Fruit fly (Drosophila melanogaster): Measurements from ENCODE around the gene CG8209.
A peak's percentile ranks its signal among the peaks of the same experiment; 100 is the strongest.

The CG8209 gene

DNA sequence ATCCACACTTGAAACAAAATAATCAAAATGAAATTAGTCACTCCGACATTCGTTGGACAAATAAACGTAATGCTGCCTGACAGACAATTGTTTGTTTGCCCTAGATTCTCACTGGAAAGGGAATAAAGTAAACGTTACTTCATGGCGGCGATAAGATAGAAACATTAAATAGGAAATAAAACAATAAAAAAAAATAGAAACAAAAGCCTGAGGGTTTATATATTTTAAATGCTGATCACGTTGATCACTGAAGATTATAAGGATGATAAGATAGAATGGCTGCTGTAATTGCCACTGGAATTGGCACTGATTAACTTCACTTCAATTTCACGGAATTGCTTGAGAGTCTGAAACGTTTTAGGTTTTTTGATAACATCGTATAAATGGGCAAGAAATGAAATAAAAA, 42.5 kb downstream of the CG8209 start (continued):
- TF ChIP-seq CG3726 (GFP tag; IDR thresholded peaks at IDR 0.05) (no peak), Ptx1 (GFP tag; IDR thresholded peaks at IDR 0.05) (no peak), sens (GFP tag) (peak; percentile 89), ase (GFP tag; IDR thresholded peaks at IDR 0.05) (no peak), tgo (GFP tag; IDR thresholded peaks at IDR 0.05) (no peak), CG1832 (GFP tag; optimal IDR thresholded peaks at IDR 0.05) (no peak), scrt (GFP tag; optimal IDR thresholded peaks at IDR 0.05) (no peak), CG18476 (GFP tag; optimal IDR thresholded peaks at IDR 0.05) (no peak), hth (optimal IDR thresholded peaks at IDR 0.05) (no peak), CG11247 (GFP tag; IDR thresholded peaks at IDR 0.05) (no peak), CG4424 (GFP tag; optimal IDR thresholded peaks at IDR 0.05) (no peak), Rx (GFP tag; IDR thresholded peaks at IDR 0.05) (no peak), Blimp-1 (GFP tag; optimal IDR thresholded peaks at IDR 0.05) (peak; percentile 11), hbn (GFP tag; IDR thresholded peaks at IDR 0.05; ENCODE audit: partially characterized antibody) (no peak), CG5180 (GFP tag; optimal IDR thresholded peaks at IDR 0.05) (peak; percentile 26), Tbp (GFP tag; optimal IDR thresholded peaks at IDR 0.05) (no peak), B-H1 (GFP tag; IDR thresholded peaks at IDR 0.05) (no peak), Hmr (GFP tag; optimal IDR thresholded peaks at IDR 0.05) (peak; percentile 22), Sry-δ (GFP tag; optimal IDR thresholded peaks at IDR 0.05) (no peak), BEAF-32 (GFP tag; optimal IDR thresholded peaks at IDR 0.05) (no peak), row (GFP tag; IDR thresholded peaks at IDR 0.05) (no peak), gce (GFP tag; IDR thresholded peaks at IDR 0.05) (no peak), ap (GFP tag; IDR thresholded peaks at IDR 0.05) (no peak), usp (GFP tag; optimal IDR thresholded peaks at IDR 0.05) (no peak), CG8388 (GFP tag; optimal IDR thresholded peaks at IDR 0.05) (no peak), nerfin-2 (GFP tag; IDR thresholded peaks at IDR 0.05; ENCODE audit: partially characterized antibody) (no peak), CG2678 (tag; optimal IDR thresholded peaks at IDR 0.05) (peak; percentile 56), exex (tag; optimal IDR thresholded peaks at IDR 0.05) (peak; percentile 97), CG17385 (GFP tag; optimal IDR thresholded peaks at IDR 0.05) (peak; percentile 34), ATbp (GFP tag; optimal IDR thresholded peaks at IDR 0.05) (peak; percentile 66), danr (GFP tag; IDR thresholded peaks at IDR 0.05) (no peak), Opbp (GFP tag; IDR thresholded peaks at IDR 0.05; ENCODE audit: partially characterized antibody) (no peak), Sry-β (GFP tag; optimal IDR thresholded peaks at IDR 0.05) (peak; percentile 14), CG10366 (GFP tag; IDR thresholded peaks at IDR 0.05) (no peak), CoRest (tag; optimal IDR thresholded peaks at IDR 0.05) (peak; percentile 16), sisA (GFP tag; IDR thresholded peaks at IDR 0.05) (no peak), knrl (GFP tag; IDR thresholded peaks at IDR 0.05; ENCODE audit: partially characterized antibody) (no peak), Spps (tag; optimal IDR thresholded peaks at IDR 0.05) (no peak), CG14441 (GFP tag; IDR thresholded peaks at IDR 0.05) (peak; percentile 31; the same call in 1 of the 2 replicates), Atf6 (GFP tag; IDR thresholded peaks at IDR 0.05) (no peak), slou (GFP tag; optimal IDR thresholded peaks at IDR 0.05) (no peak), CG7987 (GFP tag; optimal IDR thresholded peaks at IDR 0.05) (peak; percentile 60), CG18599 (GFP tag; optimal IDR thresholded peaks at IDR 0.05) (no peak), Deaf1 (tag; optimal IDR thresholded peaks at IDR 0.05) (no peak), HmgD (GFP tag; optimal IDR thresholded peaks at IDR 0.05) (no peak), CG8089 (GFP tag; optimal IDR thresholded peaks at IDR 0.05) (no peak), Dll (GFP tag; IDR thresholded peaks at IDR 0.05; ENCODE audit: partially characterized antibody) (no peak), fd3F (GFP tag; optimal IDR thresholded peaks at IDR 0.05) (no peak), CG14860 (GFP tag; IDR thresholded peaks at IDR 0.05; ENCODE audit: partially characterized antibody) (no peak), CG17359 (tag; optimal IDR thresholded peaks at IDR 0.05) (peak; percentile 27), Atf-2 (GFP tag; optimal IDR thresholded peaks at IDR 0.05) (no peak)
